Worm (Caenorhabditis elegans) whole organism, L3 larva: ENCODE data around the gene nos-2.

Experiments used
- R02D3.7 ChIP-seq: fragments of 150-350 bp; optimal IDR thresholded peaks from 2 replicates; lab custom pipeline; 2014; ENCODE audit warnings: missing biosample characterization, missing genetic modification characterization
- ama-1 ChIP-seq: fragments of 150-350 bp; optimal IDR thresholded peaks from 2 replicates; lab custom pipeline; 2018
- ceh-28 ChIP-seq: fragments of 150-350 bp; optimal IDR thresholded peaks from 2 replicates; lab custom pipeline; 2014; ENCODE audit warnings: missing biosample characterization, missing genetic modification reagents, missing genetic modification characterization
- daf-12 ChIP-seq: fragments of 150-350 bp; optimal IDR thresholded peaks from 2 replicates; lab custom pipeline; 2014; ENCODE audit warnings: missing biosample characterization, missing genetic modification reagents, missing genetic modification characterization
- egl-27 ChIP-seq: sonication (generic microtip); optimal IDR thresholded peaks from 4 replicates; lab custom pipeline; 2017; ENCODE audit warnings: missing biosample characterization, missing genetic modification reagents, missing genetic modification characterization
- nhr-11 ChIP-seq: fragments of 150-350 bp; optimal IDR thresholded peaks from 2 replicates; lab custom pipeline; 2014; ENCODE audit warnings: missing biosample characterization, missing genetic modification characterization
- nhr-237 ChIP-seq: fragments of 150-350 bp; optimal IDR thresholded peaks from 2 replicates; lab custom pipeline; 2014; ENCODE audit warnings: missing biosample characterization, missing genetic modification characterization
- nhr-28 ChIP-seq: fragments of 150-350 bp; optimal IDR thresholded peaks from 2 replicates; lab custom pipeline; 2014; ENCODE audit warnings: missing biosample characterization, missing genetic modification characterization
- unc-62 ChIP-seq: fragments of 150-350 bp; sonication (generic microtip); optimal IDR thresholded peaks from 4 replicates; lab custom pipeline; 2014; ENCODE audit warnings: missing biosample characterization, missing genetic modification reagents, missing genetic modification characterization
- zag-1 ChIP-seq: fragments of 150-350 bp; optimal IDR thresholded peaks from 2 replicates; lab custom pipeline; 2014; ENCODE audit warnings: missing biosample characterization, missing genetic modification characterization

DNA sequence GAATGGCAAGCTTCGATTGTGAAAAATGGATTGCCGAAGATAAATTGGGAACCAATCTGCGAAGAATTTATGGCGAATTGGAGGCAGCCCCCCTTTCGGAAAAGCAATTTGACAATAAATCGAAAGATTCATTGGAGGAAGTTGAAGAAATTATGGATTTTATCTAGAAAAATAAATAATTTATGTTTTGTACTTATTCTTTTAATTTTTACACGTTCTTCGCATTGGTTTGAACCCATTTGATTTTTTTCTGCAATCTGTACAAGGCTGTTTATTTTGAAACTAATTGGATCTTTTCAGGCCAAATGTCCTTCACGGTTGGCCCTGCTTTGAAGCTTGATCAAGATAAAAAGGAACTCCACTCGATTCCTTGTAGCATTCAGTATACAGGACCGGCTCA is 12.4 kb upstream of the nos-2 start, which contains the start of gene ZK1127.13:
- no peak for TF ChIP-seq nhr-28 (tag; lab: Kevin White, UChicago)
- TF ChIP-seq nhr-237 (tag; lab: Kevin White, UChicago): no peak
- no peak for TF ChIP-seq zag-1 (tag; lab: Kevin White, UChicago)
- TF ChIP-seq nhr-11: no peak
- no peak for TF ChIP-seq daf-12
- TF ChIP-seq R02D3.7 (tag; lab: Kevin White, UChicago): no peak
- TF ChIP-seq egl-27 (tag; lab: Kevin White, UChicago): no peak
- TF ChIP-seq ama-1 (lab: Kevin White, UChicago): no peak
- no peak for TF ChIP-seq ceh-28 (tag; lab: Kevin White, UChicago)
- TF ChIP-seq unc-62 (GFP tag; lab: Kevin White, UChicago): no peak
